Fruit fly (Drosophila melanogaster) whole organism, embryonic: ENCODE data around the gene CG4611.

ENCODE experiments used
- Bteb2 ChIP-seq: fragments of 200-800 bp; sonication (Bioruptor generic); optimal IDR thresholded peaks from 2 replicates; lab custom pipeline; 2016; ENCODE audit warnings: missing biosample characterization, missing genetic modification characterization
- CG11085 ChIP-seq: fragments of 200-800 bp; sonication (Bioruptor generic); IDR thresholded peaks from 2 replicates; pipeline ENCODE4 v1.3.6; 2022; ENCODE audit warnings: missing biosample characterization, missing genetic modification characterization
- CG12155 ChIP-seq: fragments of 200-800 bp; sonication (Bioruptor generic); optimal IDR thresholded peaks from 3 replicates; lab custom pipeline; 2016; ENCODE audit warnings: missing biosample characterization, missing genetic modification characterization
- CG12391 ChIP-seq: fragments of 200-800 bp; sonication (Bioruptor generic); optimal IDR thresholded peaks from 3 replicates; lab custom pipeline; 2018; ENCODE audit warnings: missing biosample characterization, mild to moderate bottlenecking, missing genetic modification characterization, moderate library complexity
- CG16813 ChIP-seq: fragments of 200-800 bp; sonication (Bioruptor generic); IDR thresholded peaks from 3 replicates; pipeline ENCODE4 v1.3.6; 2022; ENCODE audit warnings: missing biosample characterization, missing genetic modification characterization; ENCODE audit not compliant: partially characterized antibody
- CG17912 ChIP-seq: fragments of 200-800 bp; sonication (Bioruptor generic); optimal IDR thresholded peaks from 2 replicates; lab custom pipeline; 2018; ENCODE audit warnings: missing biosample characterization, mild to moderate bottlenecking, missing genetic modification characterization
- CG33557 ChIP-seq: fragments of 200-800 bp; sonication (Bioruptor generic); optimal IDR thresholded peaks from 2 replicates; lab custom pipeline; 2019; ENCODE audit warnings: missing biosample characterization, mild to moderate bottlenecking, missing genetic modification characterization, moderate library complexity
- CG6254 ChIP-seq: fragments of 200-800 bp; sonication (Bioruptor generic); optimal IDR thresholded peaks from 3 replicates; lab custom pipeline; 2017; ENCODE audit warnings: mild to moderate bottlenecking, missing biosample characterization, missing genetic modification reagents, missing genetic modification characterization
- CG6272 ChIP-seq: fragments of 200-800 bp; sonication (Bioruptor generic); IDR thresholded peaks from 2 replicates; pipeline ENCODE4 v1.3.6; 2022; ENCODE audit warnings: missing biosample characterization, missing genetic modification characterization
- CG6689 ChIP-seq: fragments of 200-800 bp; sonication (Bioruptor generic); IDR thresholded peaks from 2 replicates; pipeline ENCODE4 v1.3.6; 2022; ENCODE audit warnings: missing biosample characterization, missing genetic modification characterization
- CG9932 ChIP-seq: fragments of 200-800 bp; sonication (Bioruptor generic); IDR thresholded peaks from 2 replicates; pipeline ENCODE4 v1.3.6; 2022; ENCODE audit warnings: missing biosample characterization, missing genetic modification characterization
- CTCF ChIP-seq: fragments of 200-800 bp; sonication (Bioruptor generic); optimal IDR thresholded peaks from 2 replicates; lab custom pipeline; 2017; ENCODE audit warnings: missing biosample characterization, mild to moderate bottlenecking, missing genetic modification characterization, moderate library complexity
- Chrac-16 ChIP-seq: fragments of 200-800 bp; sonication (Bioruptor generic); optimal IDR thresholded peaks from 3 replicates; lab custom pipeline; 2016; ENCODE audit warnings: missing biosample characterization, missing genetic modification characterization
- CrebB ChIP-seq: fragments of 200-800 bp; sonication (Bioruptor generic); optimal IDR thresholded peaks from 3 replicates; lab custom pipeline; 2018; ENCODE audit warnings: missing biosample characterization, mild to moderate bottlenecking, missing genetic modification characterization
- Dip3 ChIP-seq: fragments of 200-800 bp; sonication (Bioruptor generic); optimal IDR thresholded peaks from 3 replicates; lab custom pipeline; 2016; ENCODE audit warnings: missing biosample characterization, missing genetic modification characterization
- E2f2 ChIP-seq: fragments of 200-800 bp; sonication (Bioruptor generic); IDR thresholded peaks from 2 replicates; pipeline ENCODE4 v1.3.6; 2022; ENCODE audit warnings: missing biosample characterization, missing genetic modification characterization
- Ets65A ChIP-seq: fragments of 200-800 bp; sonication (Bioruptor generic); peaks from one replicate; lab custom pipeline; 2016; ENCODE audit warnings: missing biosample characterization, missing genetic modification characterization
- HLH3B ChIP-seq: fragments of 200-800 bp; sonication (Bioruptor generic); IDR thresholded peaks from 2 replicates; pipeline ENCODE4 v1.3.6; 2022; ENCODE audit warnings: missing biosample characterization, missing genetic modification characterization
- HLH4C ChIP-seq: fragments of 200-800 bp; sonication (Bioruptor generic); IDR thresholded peaks from 3 replicates; pipeline ENCODE4 v1.3.6; 2022; ENCODE audit warnings: missing biosample characterization, missing genetic modification characterization; ENCODE audit not compliant: partially characterized antibody
- HLHmδ ChIP-seq: fragments of 200-800 bp; sonication (Bioruptor generic); optimal IDR thresholded peaks from 2 replicates; lab custom pipeline; 2018; ENCODE audit warnings: missing biosample characterization, mild to moderate bottlenecking, missing genetic modification characterization, moderate library complexity
- Jarid2 ChIP-seq: fragments of 200-800 bp; sonication (Bioruptor generic); optimal IDR thresholded peaks from 3 replicates; lab custom pipeline; 2017; ENCODE audit warnings: mild to moderate bottlenecking, missing biosample characterization, missing genetic modification reagents, missing genetic modification characterization
- Nf-YC ChIP-seq: fragments of 200-800 bp; optimal IDR thresholded peaks from 3 replicates; lab custom pipeline; 2019; ENCODE audit warnings: missing biosample characterization, mild to moderate bottlenecking, missing genetic modification characterization, moderate library complexity
- Opbp ChIP-seq: fragments of 200-800 bp; sonication (Bioruptor generic); IDR thresholded peaks from 3 replicates; pipeline ENCODE4 v1.3.6; 2022; ENCODE audit warnings: missing biosample characterization, missing genetic modification characterization; ENCODE audit not compliant: partially characterized antibody
- Poxn ChIP-seq: fragments of 200-800 bp; sonication (Bioruptor generic); IDR thresholded peaks from 2 replicates; pipeline ENCODE4 v1.3.6; 2022; ENCODE audit warnings: missing biosample characterization, missing genetic modification characterization
- Ravus ChIP-seq: fragments of 200-800 bp; sonication (Bioruptor generic); IDR thresholded peaks from 2 replicates; pipeline ENCODE4 v1.3.6; 2022; ENCODE audit warnings: missing biosample characterization, missing genetic modification characterization
- Scr ChIP-seq: fragments of 200-800 bp; sonication (Bioruptor generic); IDR thresholded peaks from 2 replicates; pipeline ENCODE4 v1.3.6; 2022; ENCODE audit warnings: missing biosample characterization, missing genetic modification characterization; ENCODE audit not compliant: partially characterized antibody
- Xbp1 ChIP-seq: fragments of 200-800 bp; sonication (Bioruptor generic); optimal IDR thresholded peaks from 3 replicates; lab custom pipeline; 2016; ENCODE audit warnings: missing biosample characterization, mild to moderate bottlenecking, missing genetic modification characterization
- YL-1 ChIP-seq: fragments of 200-800 bp; sonication (Bioruptor generic); optimal IDR thresholded peaks from 3 replicates; lab custom pipeline; 2017; ENCODE audit warnings: missing biosample characterization, mild to moderate bottlenecking, missing genetic modification characterization
- bcd ChIP-seq: fragments of 200-800 bp; sonication (Bioruptor generic); optimal IDR thresholded peaks from 2 replicates; lab custom pipeline; 2017; ENCODE audit warnings: missing biosample characterization, mild to moderate bottlenecking, missing genetic modification characterization
- bowl ChIP-seq: fragments of 200-800 bp; sonication (Bioruptor generic); IDR thresholded peaks from 2 replicates; pipeline ENCODE4 v1.3.6; 2022; ENCODE audit warnings: missing biosample characterization, missing genetic modification characterization
- caup ChIP-seq: fragments of 200-800 bp; sonication (Bioruptor generic); optimal IDR thresholded peaks from 3 replicates; lab custom pipeline; 2017; ENCODE audit warnings: missing biosample characterization, mild to moderate bottlenecking, missing genetic modification characterization, moderate library complexity; ENCODE audit not compliant: severe bottlenecking
- crp ChIP-seq, 2 experiments: fragments of 200-800 bp; sonication (Bioruptor generic); optimal IDR thresholded peaks; 2 replicates in 1 of 2; 3 replicates in 1 of 2; lab custom pipeline; 2017; ENCODE audit warnings: missing biosample characterization in 2 of 2, missing genetic modification characterization in 2 of 2, mild to moderate bottlenecking in 1 of 2, moderate library complexity in 1 of 2
- ems ChIP-seq: fragments of 200-800 bp; sonication (Bioruptor generic); optimal IDR thresholded peaks from 3 replicates; lab custom pipeline; 2016; ENCODE audit warnings: missing biosample characterization, missing genetic modification characterization
- fd3F ChIP-seq: fragments of 200-800 bp; sonication (Bioruptor generic); optimal IDR thresholded peaks from 2 replicates; lab custom pipeline; 2018; ENCODE audit warnings: missing biosample characterization, mild to moderate bottlenecking, missing genetic modification characterization, moderate library complexity
- inv ChIP-seq: fragments of 200-800 bp; sonication (Bioruptor generic); IDR thresholded peaks from 2 replicates; pipeline ENCODE4 v1.3.6; 2022; ENCODE audit warnings: missing biosample characterization, missing genetic modification characterization; ENCODE audit not compliant: partially characterized antibody
- jumu ChIP-seq: fragments of 200-800 bp; sonication (Bioruptor generic); optimal IDR thresholded peaks from 3 replicates; lab custom pipeline; 2016; ENCODE audit warnings: missing biosample characterization, missing genetic modification characterization
- knrl ChIP-seq: fragments of 200-800 bp; sonication (Bioruptor generic); IDR thresholded peaks from 3 replicates; pipeline ENCODE4 v1.3.6; 2022; ENCODE audit warnings: missing biosample characterization, missing genetic modification characterization; ENCODE audit not compliant: partially characterized antibody
- pan ChIP-seq, 4 experiments: fragments of >200 bp in 3 of 4; fragments of 200-800 bp in 1 of 4; sonication (Bioruptor generic) in 1 of 4; optimal IDR thresholded peaks in 3 of 4; IDR thresholded peaks in 1 of 4; 2 replicates each; pipeline versions ENCODE4 v1.3.6 to Lab custom; 2017 to 2022; ENCODE audit warnings: missing biosample characterization in 2 of 4, missing genetic modification characterization in 2 of 4, mixed read lengths in 1 of 4
- peb ChIP-seq: fragments of 200-800 bp; sonication (Bioruptor generic); IDR thresholded peaks from 2 replicates; pipeline ENCODE4 v1.3.6; 2022; ENCODE audit warnings: missing biosample characterization, missing genetic modification characterization
- pho ChIP-seq: fragments of 200-800 bp; sonication (Bioruptor generic); optimal IDR thresholded peaks from 2 replicates; lab custom pipeline; 2016; ENCODE audit warnings: missing biosample characterization, missing genetic modification characterization
- ranshi ChIP-seq: fragments of 200-800 bp; sonication (Bioruptor generic); IDR thresholded peaks from 2 replicates; pipeline ENCODE4 v1.3.6; 2022; ENCODE audit warnings: missing biosample characterization, missing genetic modification characterization
- rib ChIP-seq: fragments of 200-800 bp; sonication (Bioruptor generic); IDR thresholded peaks from 2 replicates; pipeline ENCODE4 v1.3.6; 2022; ENCODE audit warnings: missing biosample characterization, missing genetic modification characterization
- schlank ChIP-seq: fragments of 200-800 bp; sonication (Bioruptor generic); optimal IDR thresholded peaks from 2 replicates; lab custom pipeline; 2018; ENCODE audit warnings: missing biosample characterization, mild to moderate bottlenecking, missing genetic modification characterization
- scrt ChIP-seq: fragments of 200-800 bp; sonication (Bioruptor generic); optimal IDR thresholded peaks from 2 replicates; lab custom pipeline; 2018; ENCODE audit warnings: missing biosample characterization, mild to moderate bottlenecking, missing genetic modification characterization, moderate library complexity
- slou ChIP-seq: fragments of 200-800 bp; sonication (Bioruptor generic); optimal IDR thresholded peaks from 3 replicates; lab custom pipeline; 2016; ENCODE audit warnings: missing biosample characterization, missing genetic modification characterization
- sr ChIP-seq: fragments of 200-800 bp; sonication (Bioruptor generic); IDR thresholded peaks from 3 replicates; pipeline ENCODE4 v1.3.6; 2022; ENCODE audit warnings: missing biosample characterization, missing genetic modification characterization
- trem ChIP-seq: fragments of 200-800 bp; optimal IDR thresholded peaks from 3 replicates; lab custom pipeline; 2019; ENCODE audit warnings: missing biosample characterization, mild to moderate bottlenecking, missing genetic modification characterization, moderate library complexity
- vvl ChIP-seq: fragments of 200-800 bp; sonication (Bioruptor generic); IDR thresholded peaks from 2 replicates; pipeline ENCODE4 v1.3.6; 2022; ENCODE audit warnings: missing biosample characterization, missing genetic modification characterization
- zen ChIP-seq: fragments of 200-800 bp; sonication (Bioruptor generic); optimal IDR thresholded peaks from 3 replicates; lab custom pipeline; 2018; ENCODE audit warnings: missing biosample characterization, mild to moderate bottlenecking, missing genetic modification characterization, moderate library complexity
- zfh2 ChIP-seq: fragments of 200-800 bp; sonication (Bioruptor generic); optimal IDR thresholded peaks from 2 replicates; lab custom pipeline; 2016; ENCODE audit warnings: missing biosample characterization, missing genetic modification characterization

CG4611 gene

DNA sequence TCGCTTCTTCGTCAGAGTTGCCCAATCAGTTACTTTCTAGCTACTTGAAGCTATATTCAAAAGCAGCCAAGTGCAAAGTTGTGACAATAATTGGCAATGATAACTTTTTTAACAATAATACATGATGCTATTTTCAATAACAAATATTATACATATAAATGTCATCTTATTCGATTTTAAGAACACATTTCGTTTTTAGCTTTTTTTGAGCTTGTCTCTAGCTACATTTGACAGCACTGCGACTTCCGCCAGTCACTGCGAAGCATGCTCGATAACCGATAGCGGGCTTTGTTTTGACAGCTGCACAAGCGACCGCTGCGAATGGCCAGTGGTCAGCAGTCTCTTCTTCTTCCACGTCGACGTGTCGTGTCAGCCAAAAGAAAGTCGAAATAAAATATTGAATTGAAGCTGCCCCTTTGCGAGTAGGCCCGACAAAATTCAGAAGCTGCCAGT lies 16.2 kb downstream of the CG4611 start, which contains the start of the genes Gen and Srp54k (continued):
- peak; percentile 13 for TF ChIP-seq caup (GFP tag; lab: Kevin White, UChicago)
- TF ChIP-seq slou = peak; percentile 8
- peak; percentile 12 for TF ChIP-seq Nf-YC (tag; lab: Kevin White, UChicago)
- peak; percentile 17; the same call in 1 of the 2 replicates for TF ChIP-seq inv
- TF ChIP-seq Ravus = no peak
- peak; percentile 92 for TF ChIP-seq Ets65A (GFP tag; lab: Kevin White, UChicago)
- TF ChIP-seq scrt (GFP tag; lab: Kevin White, UChicago) = peak; percentile 4
- peak; percentile 21 for TF ChIP-seq HLHmδ (GFP tag; lab: Kevin White, UChicago)
- TF ChIP-seq Opbp (GFP tag; lab: Robert Waterston, UW) = peak; percentile 62
- no peak for TF ChIP-seq CTCF (GFP tag; lab: Kevin White, UChicago)
- TF ChIP-seq knrl = peak; percentile 30; the same call in 1 of the 3 replicates
- peak; percentile 81 for TF ChIP-seq E2f2
- peak; percentile 70 for TF ChIP-seq CG12391 (tag; lab: Kevin White, UChicago)
- TF ChIP-seq crp (GFP tag; optimal IDR thresholded peaks at IDR 0.05; lab: Kevin White, UChicago) = peak in 1 of 2 experiments; percentile 80
- no peak for TF ChIP-seq bowl
- peak; percentile 14; the same call in 1 of the 2 replicates for TF ChIP-seq CG6272 (GFP tag; lab: Robert Waterston, UW)
- TF ChIP-seq CG33557 (GFP tag; lab: Kevin White, UChicago) = peak; percentile 14
- no peak for TF ChIP-seq ranshi (GFP tag; lab: Robert Waterston, UW)
- TF ChIP-seq Chrac-16 = peak; percentile 35
- TF ChIP-seq HLH4C (GFP tag; lab: Robert Waterston, UW) = peak; percentile 38; the same call in 1 of the 3 replicates
- peak; percentile 96 for TF ChIP-seq YL-1
- TF ChIP-seq vvl = peak; percentile 31; the same call in 1 of the 2 replicates
- peak; percentile 6 for TF ChIP-seq fd3F (GFP tag; lab: Kevin White, UChicago)
- no peak for TF ChIP-seq CG11085 (GFP tag; lab: Robert Waterston, UW)
- no peak for TF ChIP-seq sr (GFP tag; lab: Robert Waterston, UW)
- TF ChIP-seq CG12155 (GFP tag; lab: Kevin White, UChicago) = peak; percentile 13
- peak; percentile 50 for TF ChIP-seq Xbp1 (GFP tag; lab: Kevin White, UChicago)
- TF ChIP-seq ems (GFP tag; lab: Kevin White, UChicago) = peak; percentile 24
- no peak for TF ChIP-seq Bteb2
- TF ChIP-seq CG16813 = 0 out of 3 replicates have a peak, but pooled peaks have one; percentile 25
- TF ChIP-seq Poxn = no peak
- peak; percentile 60 for TF ChIP-seq CG9932 (GFP tag; lab: Robert Waterston, UW)
- TF ChIP-seq peb (GFP tag; lab: Robert Waterston, UW) = no peak
- TF ChIP-seq bcd (GFP tag; lab: Kevin White, UChicago) = peak; percentile 48
- peak; percentile 37 for TF ChIP-seq Scr (GFP tag; lab: Robert Waterston, UW)
- TF ChIP-seq Jarid2 (GFP tag; lab: Kevin White, UChicago) = peak; percentile 51
- no peak for TF ChIP-seq schlank (tag; lab: Kevin White, UChicago)
- no peak for TF ChIP-seq CG6254
- no peak for TF ChIP-seq pan (optimal IDR thresholded peaks at IDR 0.05; lab: Kevin White, UChicago)
- peak in 1 of 2 experiments; percentile 22 for TF ChIP-seq pan (GFP tag; optimal IDR thresholded peaks at IDR 0.05 in 1 of 2, IDR thresholded peaks at IDR 0.05 in 1 of 2)
- 0 out of 2 replicates have a peak, but pooled peaks have one; percentile 45 for TF ChIP-seq rib
- TF ChIP-seq trem (tag; lab: Kevin White, UChicago) = peak; percentile 23
- peak; percentile 37 for TF ChIP-seq pho
- peak; percentile 40 for TF ChIP-seq zfh2
- peak; percentile 25 for TF ChIP-seq Dip3 (GFP tag; lab: Kevin White, UChicago)
- TF ChIP-seq CrebB (tag; lab: Kevin White, UChicago) = peak; percentile 15
- no peak for TF ChIP-seq zen (tag; lab: Kevin White, UChicago)
- peak; percentile 32; the same call in 1 of the 2 replicates for TF ChIP-seq HLH3B
- peak; percentile 17 for TF ChIP-seq CG17912 (GFP tag; lab: Kevin White, UChicago)
- TF ChIP-seq CG6689 (GFP tag; lab: Robert Waterston, UW) = peak; percentile 59
- no peak for TF ChIP-seq jumu (GFP tag; lab: Kevin White, UChicago)
